Fruit fly (Drosophila melanogaster) whole organism, embryonic: ENCODE measurements around the gene crq.
A peak's percentile ranks its signal among the peaks of the same experiment; 100 is the strongest.

Experiments used
- ATbp ChIP-seq: fragments of 200-800 bp; sonication (Bioruptor generic); optimal IDR thresholded peaks from 2 replicates; lab custom pipeline; 2017; ENCODE audit warnings: missing biosample characterization, mild to moderate bottlenecking, missing genetic modification characterization, missing genetic modification reagents
- Ada2b ChIP-seq: fragments of 200-800 bp; sonication (Bioruptor generic); IDR thresholded peaks from 2 replicates; pipeline ENCODE4 v1.3.6; 2022; ENCODE audit warnings: missing biosample characterization, missing genetic modification characterization
- Aef1 ChIP-seq: fragments of 200-800 bp; sonication (Bioruptor generic); IDR thresholded peaks from 3 replicates; pipeline ENCODE4 v1.3.6; 2022; ENCODE audit warnings: missing biosample characterization, missing genetic modification characterization
- CG10321 ChIP-seq: fragments of 200-800 bp; sonication (Bioruptor generic); IDR thresholded peaks from 2 replicates; pipeline ENCODE4 v1.3.6; 2022; ENCODE audit warnings: missing biosample characterization, missing genetic modification characterization
- CG11695 ChIP-seq: fragments of 200-800 bp; sonication (Bioruptor generic); IDR thresholded peaks from 3 replicates; pipeline ENCODE4 v1.3.6; 2022; ENCODE audit warnings: missing biosample characterization, missing genetic modification characterization
- CG11696 ChIP-seq: fragments of 200-800 bp; sonication (Bioruptor generic); IDR thresholded peaks from 2 replicates; pipeline ENCODE4 v1.3.6; 2022; ENCODE audit warnings: missing biosample characterization, missing genetic modification characterization
- CG12219 ChIP-seq: fragments of 200-800 bp; sonication (Bioruptor generic); optimal IDR thresholded peaks from 3 replicates; lab custom pipeline; 2018; ENCODE audit warnings: missing biosample characterization, mild to moderate bottlenecking, missing genetic modification characterization
- CG12769 ChIP-seq: fragments of 200-800 bp; sonication (Bioruptor generic); optimal IDR thresholded peaks from 2 replicates; lab custom pipeline; 2019; ENCODE audit warnings: missing biosample characterization, mild to moderate bottlenecking, missing genetic modification characterization, moderate library complexity
- CG15514 ChIP-seq: fragments of 200-800 bp; sonication (Bioruptor generic); optimal IDR thresholded peaks from 3 replicates; lab custom pipeline; 2017; ENCODE audit warnings: missing biosample characterization, missing genetic modification characterization, mild to moderate bottlenecking, moderate library complexity, missing genetic modification reagents
- CG17359 ChIP-seq: fragments of 200-800 bp; sonication (Bioruptor generic); optimal IDR thresholded peaks from 3 replicates; lab custom pipeline; 2018; ENCODE audit warnings: missing biosample characterization, mild to moderate bottlenecking, missing genetic modification characterization, moderate library complexity
- CG2875 ChIP-seq: fragments of 200-800 bp; sonication (Bioruptor generic); optimal IDR thresholded peaks from 2 replicates; lab custom pipeline; 2017; ENCODE audit warnings: missing biosample characterization, mild to moderate bottlenecking, missing genetic modification characterization, missing genetic modification reagents
- CG34376 ChIP-seq: fragments of 200-800 bp; sonication (Bioruptor generic); optimal IDR thresholded peaks from 2 replicates; lab custom pipeline; 2018; ENCODE audit warnings: missing biosample characterization, mild to moderate bottlenecking, missing genetic modification characterization
- CG4617 ChIP-seq: fragments of 200-800 bp; sonication (Bioruptor generic); optimal IDR thresholded peaks from 3 replicates; lab custom pipeline; 2016; ENCODE audit warnings: missing biosample characterization, missing genetic modification characterization, borderline replicate concordance
- CG4707 ChIP-seq: fragments of 200-800 bp; sonication (Bioruptor generic); optimal IDR thresholded peaks from 2 replicates; lab custom pipeline; 2018; ENCODE audit warnings: missing biosample characterization, mild to moderate bottlenecking, missing genetic modification characterization, moderate library complexity
- CG5180 ChIP-seq: fragments of 200-800 bp; sonication (Bioruptor generic); optimal IDR thresholded peaks from 3 replicates; lab custom pipeline; 2017; ENCODE audit warnings: missing biosample characterization, missing genetic modification characterization, mild to moderate bottlenecking, moderate library complexity, missing genetic modification reagents
- CG6254 ChIP-seq: fragments of 200-800 bp; sonication (Bioruptor generic); optimal IDR thresholded peaks from 3 replicates; lab custom pipeline; 2017; ENCODE audit warnings: mild to moderate bottlenecking, missing biosample characterization, missing genetic modification reagents, missing genetic modification characterization
- CG6272 ChIP-seq: fragments of 200-800 bp; sonication (Bioruptor generic); IDR thresholded peaks from 2 replicates; pipeline ENCODE4 v1.3.6; 2022; ENCODE audit warnings: missing biosample characterization, missing genetic modification characterization
- CG7556 ChIP-seq: fragments of 200-800 bp; sonication (Bioruptor generic); optimal IDR thresholded peaks from 2 replicates; lab custom pipeline; 2017; ENCODE audit warnings: missing biosample characterization, mild to moderate bottlenecking, missing genetic modification characterization
- CG7963 ChIP-seq: fragments of 200-800 bp; sonication (Bioruptor generic); IDR thresholded peaks from 3 replicates; pipeline ENCODE4 v1.3.6; 2022; ENCODE audit warnings: missing biosample characterization, missing genetic modification characterization; ENCODE audit not compliant: partially characterized antibody
- CHES-1-like ChIP-seq: fragments of 200-800 bp; sonication (Bioruptor generic); optimal IDR thresholded peaks from 2 replicates; lab custom pipeline; 2016; ENCODE audit warnings: missing biosample characterization, missing genetic modification characterization
- Chrac-16 ChIP-seq: fragments of 200-800 bp; sonication (Bioruptor generic); optimal IDR thresholded peaks from 3 replicates; lab custom pipeline; 2016; ENCODE audit warnings: missing biosample characterization, missing genetic modification characterization
- D19B ChIP-seq: fragments of 200-800 bp; sonication (Bioruptor generic); optimal IDR thresholded peaks from 2 replicates; lab custom pipeline; 2017; ENCODE audit warnings: missing biosample characterization, mild to moderate bottlenecking, missing genetic modification characterization
- Deaf1 ChIP-seq: fragments of 200-800 bp; optimal IDR thresholded peaks from 3 replicates; lab custom pipeline; 2019; ENCODE audit warnings: missing biosample characterization, mild to moderate bottlenecking, missing genetic modification characterization, moderate library complexity
- Dip2 ChIP-seq: fragments of 200-800 bp; sonication (Bioruptor generic); IDR thresholded peaks from 2 replicates; pipeline ENCODE4 v1.3.6; 2022; ENCODE audit warnings: missing biosample characterization, missing genetic modification characterization
- ERR ChIP-seq: fragments of 200-800 bp; sonication (Bioruptor generic); optimal IDR thresholded peaks from 2 replicates; lab custom pipeline; 2016; ENCODE audit warnings: missing biosample characterization, missing genetic modification characterization
- Ets65A ChIP-seq: fragments of 200-800 bp; sonication (Bioruptor generic); peaks from one replicate; lab custom pipeline; 2016; ENCODE audit warnings: missing biosample characterization, missing genetic modification characterization
- Fer1 ChIP-seq: fragments of 200-800 bp; sonication (Bioruptor generic); optimal IDR thresholded peaks from 2 replicates; lab custom pipeline; 2017; ENCODE audit warnings: missing biosample characterization, mild to moderate bottlenecking, missing genetic modification characterization
- HLH54F ChIP-seq: fragments of 200-800 bp; sonication (Bioruptor generic); optimal IDR thresholded peaks from 3 replicates; lab custom pipeline; 2016; ENCODE audit warnings: missing biosample characterization, missing genetic modification characterization
- Hand ChIP-seq: fragments of 200-800 bp; sonication (Bioruptor generic); optimal IDR thresholded peaks from 2 replicates; lab custom pipeline; 2017; ENCODE audit warnings: mild to moderate bottlenecking, missing biosample characterization, missing genetic modification reagents, missing genetic modification characterization
- HmgZ ChIP-seq: fragments of 200-800 bp; sonication (Bioruptor generic); optimal IDR thresholded peaks from 2 replicates; lab custom pipeline; 2018; ENCODE audit warnings: missing biosample characterization, mild to moderate bottlenecking, missing genetic modification characterization
- NC2β ChIP-seq: fragments of 200-800 bp; sonication (Bioruptor generic); optimal IDR thresholded peaks from 2 replicates; lab custom pipeline; 2016; ENCODE audit warnings: missing biosample characterization, missing genetic modification characterization
- NfI ChIP-seq: fragments of 200-800 bp; sonication (Bioruptor generic); optimal IDR thresholded peaks from 3 replicates; lab custom pipeline; 2018; ENCODE audit warnings: missing biosample characterization, mild to moderate bottlenecking, missing genetic modification characterization, moderate library complexity
- Oaz ChIP-seq: fragments of 200-800 bp; sonication (Bioruptor generic); IDR thresholded peaks from 2 replicates; pipeline ENCODE4 v1.3.6; 2022; ENCODE audit warnings: missing biosample characterization, missing genetic modification characterization
- Pdp1 ChIP-seq, 2 experiments: fragments of 200-800 bp; sonication (Bioruptor generic); optimal IDR thresholded peaks; 3 replicates each; lab custom pipeline; 2016; ENCODE audit warnings: missing biosample characterization in 2 of 2, missing genetic modification characterization in 2 of 2, mild to moderate bottlenecking in 1 of 2, moderate library complexity in 1 of 2
- Rfx ChIP-seq: fragments of 200-800 bp; sonication (Bioruptor generic); IDR thresholded peaks from 2 replicates; pipeline ENCODE4 v1.3.6; 2022; ENCODE audit warnings: missing biosample characterization, missing genetic modification characterization
- Taf1 ChIP-seq: fragments of 200-800 bp; sonication (Bioruptor generic); IDR thresholded peaks from 2 replicates; pipeline ENCODE4 v1.3.6; 2022; ENCODE audit warnings: missing biosample characterization, missing genetic modification characterization
- ara ChIP-seq: fragments of 200-800 bp; sonication (Bioruptor generic); IDR thresholded peaks from 2 replicates; pipeline ENCODE4 v1.3.6; 2022; ENCODE audit warnings: missing biosample characterization, missing genetic modification characterization
- fd3F ChIP-seq: fragments of 200-800 bp; sonication (Bioruptor generic); optimal IDR thresholded peaks from 2 replicates; lab custom pipeline; 2018; ENCODE audit warnings: missing biosample characterization, mild to moderate bottlenecking, missing genetic modification characterization, moderate library complexity
- fd64A ChIP-seq: fragments of 200-800 bp; sonication (Bioruptor generic); optimal IDR thresholded peaks from 3 replicates; lab custom pipeline; 2018; ENCODE audit warnings: missing biosample characterization, mild to moderate bottlenecking, missing genetic modification characterization
- fd96Cb ChIP-seq: fragments of 200-800 bp; sonication (Bioruptor generic); optimal IDR thresholded peaks from 2 replicates; lab custom pipeline; 2018; ENCODE audit warnings: missing biosample characterization, mild to moderate bottlenecking, missing genetic modification characterization, moderate library complexity
- gsb ChIP-seq: fragments of 200-800 bp; sonication (Bioruptor generic); IDR thresholded peaks from 2 replicates; pipeline ENCODE4 v1.3.6; 2022; ENCODE audit warnings: missing biosample characterization, missing genetic modification characterization
- her ChIP-seq: fragments of 200-800 bp; sonication (Bioruptor generic); optimal IDR thresholded peaks from 2 replicates; lab custom pipeline; 2016; ENCODE audit warnings: missing biosample characterization, missing genetic modification characterization
- hth ChIP-seq: fragments of >200 bp; optimal IDR thresholded peaks from 2 replicates; lab custom pipeline; 2017; ENCODE audit warnings: inconsistent platforms
- mld ChIP-seq: fragments of 200-800 bp; sonication (Bioruptor generic); IDR thresholded peaks from 3 replicates; pipeline ENCODE4 v1.3.6; 2022; ENCODE audit warnings: missing biosample characterization, missing genetic modification characterization; ENCODE audit not compliant: partially characterized antibody
- nmo ChIP-seq: fragments of 200-800 bp; sonication (Bioruptor generic); optimal IDR thresholded peaks from 2 replicates; lab custom pipeline; 2018; ENCODE audit warnings: missing biosample characterization, mild to moderate bottlenecking, missing genetic modification characterization, moderate library complexity
- prd ChIP-seq, 3 experiments: fragments of >200 bp in 2 of 3; fragments of 200-800 bp in 1 of 3; sonication (Bioruptor generic) in 1 of 3; optimal IDR thresholded peaks in 2 of 3; IDR thresholded peaks in 1 of 3; 2 replicates in 2 of 3; 3 replicates in 1 of 3; pipeline versions ENCODE4 v1.3.6 to Lab custom; 2017 to 2022; ENCODE audit warnings: missing biosample characterization in 1 of 3, missing genetic modification characterization in 1 of 3
- sim ChIP-seq: fragments of 200-800 bp; sonication (Bioruptor generic); IDR thresholded peaks from 2 replicates; pipeline ENCODE4 v1.3.6; 2022; ENCODE audit warnings: missing biosample characterization, missing genetic modification characterization
- trh ChIP-seq: fragments of 200-800 bp; sonication (Bioruptor generic); optimal IDR thresholded peaks from 2 replicates; lab custom pipeline; 2016; ENCODE audit warnings: missing biosample characterization, missing genetic modification characterization

Gene crq

DNA sequence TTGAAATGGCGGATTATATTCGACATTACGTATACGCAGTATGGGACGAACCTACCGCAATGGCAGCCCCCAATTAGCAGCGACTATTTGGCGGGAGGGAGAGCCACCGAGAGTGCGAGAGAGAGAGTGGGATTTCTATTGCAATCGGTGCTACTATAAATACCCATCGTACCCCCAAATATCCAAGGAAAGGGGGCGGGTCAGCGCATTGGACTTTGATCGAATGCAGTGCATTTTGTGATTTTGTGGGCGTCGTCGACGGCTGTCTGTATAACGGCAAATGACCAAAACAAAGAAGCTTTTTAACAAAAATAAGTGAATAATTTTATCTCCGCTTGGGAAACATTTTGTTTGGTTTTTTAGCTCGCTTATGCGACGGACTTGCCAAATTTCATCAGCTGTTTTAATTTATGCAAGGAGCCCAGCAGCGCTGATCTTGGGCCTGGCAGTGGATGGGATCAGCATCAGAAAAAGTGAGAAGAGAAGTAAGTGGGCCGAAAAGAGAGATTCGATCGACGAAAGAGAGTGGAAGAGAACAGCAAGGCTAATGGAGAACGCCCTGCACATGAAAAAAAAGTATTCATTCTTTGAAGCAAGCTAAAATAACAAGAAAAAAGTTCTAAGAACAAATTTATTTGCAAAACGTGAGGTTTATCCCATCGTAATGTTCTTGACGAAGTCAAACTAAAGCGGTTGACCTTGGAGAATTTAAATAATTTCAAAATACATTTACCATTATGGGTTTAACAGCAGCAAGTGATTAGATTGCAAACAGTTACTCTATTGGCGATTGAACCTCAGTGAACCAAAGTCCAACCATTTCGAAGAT lies 35.1 kb upstream of the crq start (continued):
- TF ChIP-seq Dip2 (GFP tag; lab: Robert Waterston, UW) (no peak), fd96Cb (tag; lab: Kevin White, UChicago) (peak; percentile 17), NfI (GFP tag; lab: Kevin White, UChicago) (no peak), her (GFP tag; lab: Kevin White, UChicago) (peak; percentile 12), Hand (GFP tag; lab: Kevin White, UChicago) (no peak), Deaf1 (tag; lab: Kevin White, UChicago) (no peak), CHES-1-like (GFP tag; lab: Kevin White, UChicago) (no peak), CG6254 (GFP tag; lab: Kevin White, UChicago) (no peak), CG12219 (no peak), CG4617 (GFP tag; lab: Kevin White, UChicago) (no peak), prd (optimal IDR thresholded peaks at IDR 0.05; lab: Kevin White, UChicago) (no peak), prd (GFP tag; IDR thresholded peaks at IDR 0.05; lab: Robert Waterston, UW) (no peak), CG11695 (GFP tag; lab: Robert Waterston, UW) (peak; percentile 32; the same call in 1 of the 3 replicates), Pdp1 (GFP tag; optimal IDR thresholded peaks at IDR 0.05; lab: Kevin White, UChicago) (peak; percentile 25 to 28), sim (GFP tag; lab: Robert Waterston, UW) (no peak), mld (GFP tag; lab: Robert Waterston, UW) (0 out of 3 replicates have a peak, but pooled peaks have one; percentile 8), CG4707 (GFP tag; lab: Kevin White, UChicago) (no peak), nmo (GFP tag; lab: Kevin White, UChicago) (peak; percentile 29), CG12769 (no peak), CG10321 (GFP tag; lab: Robert Waterston, UW) (no peak), gsb (GFP tag; lab: Robert Waterston, UW) (no peak), trh (GFP tag; lab: Kevin White, UChicago) (no peak), Ets65A (GFP tag; lab: Kevin White, UChicago) (peak; percentile 54), fd3F (GFP tag; lab: Kevin White, UChicago) (peak; percentile 21), CG7963 (GFP tag; lab: Robert Waterston, UW) (no peak), Taf1 (GFP tag; lab: Robert Waterston, UW) (no peak), D19B (GFP tag; lab: Kevin White, UChicago) (no peak), Oaz (no peak), Aef1 (GFP tag; lab: Robert Waterston, UW) (peak; percentile 34; the same call in 1 of the 3 replicates), ara (GFP tag; lab: Robert Waterston, UW) (no peak; the same call in 1 of the 2 replicates), HmgZ (tag; lab: Kevin White, UChicago) (no peak), CG17359 (tag; lab: Kevin White, UChicago) (peak; percentile 10), ERR (GFP tag; lab: Kevin White, UChicago) (peak; percentile 38), CG34376 (GFP tag; lab: Kevin White, UChicago) (no peak), NC2β (GFP tag; lab: Kevin White, UChicago) (peak; percentile 58), CG2875 (GFP tag; lab: Kevin White, UChicago) (no peak), Rfx (0 out of 2 replicates have a peak, but pooled peaks have one; percentile 41), ATbp (GFP tag; lab: Kevin White, UChicago) (no peak), CG15514 (GFP tag; lab: Kevin White, UChicago) (peak; percentile 12), CG5180 (GFP tag; lab: Kevin White, UChicago) (no peak), Ada2b (GFP tag; lab: Robert Waterston, UW) (no peak), CG6272 (no peak), CG7556 (GFP tag; lab: Kevin White, UChicago) (peak; percentile 53), Chrac-16 (GFP tag; lab: Kevin White, UChicago) (no peak), fd64A (GFP tag; lab: Kevin White, UChicago) (no peak), CG11696 (GFP tag; lab: Robert Waterston, UW) (no peak), HLH54F (GFP tag; lab: Kevin White, UChicago) (peak; percentile 23), Fer1 (no peak), hth (lab: Kevin White, UChicago) (no peak)
